Worm (Caenorhabditis elegans) whole organism, L4 larva: ENCODE results near the gene T25C12.3.

Experiments
- F10B5.3 ChIP-seq: sonication (generic microtip); optimal IDR thresholded peaks from 2 replicates; lab custom pipeline; 2016; ENCODE audit warnings: mild to moderate bottlenecking, missing genetic modification characterization, missing compliant biosample characterization
- F37D6.2 ChIP-seq: sonication (generic microtip); optimal IDR thresholded peaks from 2 replicates; lab custom pipeline; 2016; ENCODE audit warnings: mild to moderate bottlenecking, missing genetic modification characterization, missing compliant biosample characterization
- F44E2.7 ChIP-seq: fragments of 200-800 bp; sonication (Bioruptor generic); IDR thresholded peaks from 2 replicates; pipeline ENCODE4 v2.1.2; 2022; ENCODE audit warnings: missing genetic modification characterization, missing compliant biosample characterization
- Y5F2A.4 ChIP-seq: fragments of 200-800 bp; sonication (Bioruptor generic); optimal IDR thresholded peaks from 2 replicates; lab custom pipeline; 2018; ENCODE audit warnings: mild to moderate bottlenecking, missing genetic modification characterization, missing compliant biosample characterization
- aha-1 ChIP-seq: fragments of 150-350 bp; peaks from one replicate; lab custom pipeline; 2014; ENCODE audit warnings: missing biosample characterization, missing genetic modification characterization
- ama-1 ChIP-seq: fragments of 150-350 bp; optimal IDR thresholded peaks from 2 replicates; lab custom pipeline; 2014; ENCODE audit warnings: inconsistent platforms, mixed read lengths
- arid-1 ChIP-seq: fragments of 200-800 bp; sonication (Bioruptor generic); conservative IDR thresholded peaks from 2 replicates; pipeline ENCODE4 v1.3.6; 2022; ENCODE audit warnings: missing genetic modification reagents, missing genetic modification characterization, missing compliant biosample characterization
- ceh-20 ChIP-seq: fragments of 200-800 bp; sonication (Bioruptor generic); IDR thresholded peaks from 2 replicates; pipeline ENCODE4 v1.3.6; 2022; ENCODE audit warnings: missing genetic modification reagents, missing genetic modification characterization, missing compliant biosample characterization
- ceh-28 ChIP-seq: fragments of 150-350 bp; optimal IDR thresholded peaks from 2 replicates; lab custom pipeline; 2014; ENCODE audit warnings: missing biosample characterization, missing genetic modification reagents, missing genetic modification characterization
- ctbp-1 ChIP-seq: fragments of 200-800 bp; sonication (Bioruptor generic); IDR thresholded peaks from 2 replicates; pipeline ENCODE4 v1.3.6; 2022; ENCODE audit warnings: missing genetic modification reagents, missing genetic modification characterization, missing compliant biosample characterization
- dmd-9 ChIP-seq: fragments of 200-800 bp; sonication (Bioruptor generic); IDR thresholded peaks from 2 replicates; pipeline ENCODE4 v1.3.6; 2022; ENCODE audit warnings: missing genetic modification reagents, missing genetic modification characterization, missing compliant biosample characterization
- dpl-1 ChIP-seq: fragments of 150-350 bp; optimal IDR thresholded peaks from 2 replicates; lab custom pipeline; 2014; ENCODE audit warnings: missing biosample characterization, missing genetic modification reagents, missing genetic modification characterization
- dve-1 ChIP-seq: sonication (generic microtip); optimal IDR thresholded peaks from 2 replicates; lab custom pipeline; 2017; ENCODE audit warnings: antibody characterized with exemption, mild to moderate bottlenecking, missing genetic modification characterization, missing compliant biosample characterization; ENCODE audit not compliant: insufficient read depth
- egl-27 ChIP-seq: sonication (generic microtip); optimal IDR thresholded peaks from 3 replicates; lab custom pipeline; 2017; ENCODE audit warnings: missing biosample characterization, missing genetic modification reagents, missing genetic modification characterization
- hlh-11 ChIP-seq: fragments of 200-800 bp; sonication (Bioruptor generic); optimal IDR thresholded peaks from 2 replicates; lab custom pipeline; 2018; ENCODE audit warnings: mild to moderate bottlenecking, missing genetic modification characterization, missing compliant biosample characterization
- lin-38 ChIP-seq: fragments of 200-800 bp; sonication (Bioruptor generic); IDR thresholded peaks from 2 replicates; pipeline ENCODE4 v1.3.6; 2022; ENCODE audit warnings: missing genetic modification reagents, missing genetic modification characterization, missing compliant biosample characterization
- lsy-2 ChIP-seq, 2 experiments: fragments of 150-350 bp in 1 of 2; sonication (generic microtip) in 1 of 2; optimal IDR thresholded peaks; 2 replicates each; lab custom pipeline; 2014 to 2017; ENCODE audit warnings: missing biosample characterization in 2 of 2, missing genetic modification characterization in 2 of 2
- madf-5 ChIP-seq, 2 experiments: fragments of 200-800 bp; sonication (Bioruptor generic); IDR thresholded peaks; 2 replicates each; pipeline ENCODE4 v1.3.6; 2022; ENCODE audit warnings: missing compliant biosample characterization in 2 of 2, missing genetic modification characterization in 2 of 2
- madf-9 ChIP-seq: fragments of 200-800 bp; sonication (Bioruptor generic); conservative IDR thresholded peaks from 2 replicates; pipeline ENCODE4 v1.3.6; 2022; ENCODE audit warnings: missing genetic modification reagents, missing genetic modification characterization, missing compliant biosample characterization
- mdl-1 ChIP-seq, 2 experiments: fragments of 150-350 bp in 1 of 2; sonication (generic microtip) in 1 of 2; optimal IDR thresholded peaks; 2 replicates each; lab custom pipeline; 2014 to 2017; ENCODE audit warnings: missing biosample characterization in 2 of 2, missing genetic modification characterization in 2 of 2
- mep-1 ChIP-seq: fragments of 150-350 bp; sonication (generic microtip); optimal IDR thresholded peaks from 3 replicates; lab custom pipeline; 2014; ENCODE audit warnings: missing biosample characterization, missing genetic modification characterization
- mes-2 ChIP-seq: sonication (generic microtip); optimal IDR thresholded peaks from 2 replicates; lab custom pipeline; 2016; ENCODE audit warnings: missing genotype, mild to moderate bottlenecking, missing genetic modification characterization, missing compliant biosample characterization; ENCODE audit not compliant: poor library complexity, severe bottlenecking
- nhr-102 ChIP-seq: sonication (generic microtip); optimal IDR thresholded peaks from 2 replicates; lab custom pipeline; 2016; ENCODE audit warnings: mild to moderate bottlenecking, missing genetic modification characterization, moderate library complexity, missing compliant biosample characterization
- nhr-25 ChIP-seq: sonication (generic microtip); optimal IDR thresholded peaks from 2 replicates; lab custom pipeline; 2017; ENCODE audit warnings: missing genetic modification characterization, mild to moderate bottlenecking, missing compliant biosample characterization, antibody characterized with exemption, moderate library complexity, borderline replicate concordance; ENCODE audit not compliant: insufficient read depth
- nhr-28 ChIP-seq: fragments of 150-350 bp; optimal IDR thresholded peaks from 2 replicates; lab custom pipeline; 2014; ENCODE audit warnings: missing biosample characterization, missing genetic modification characterization
- nhr-41 ChIP-seq: fragments of 200-800 bp; sonication (Bioruptor generic); IDR thresholded peaks from 2 replicates; pipeline ENCODE4 v1.3.6; 2022; ENCODE audit warnings: missing genetic modification reagents, missing genetic modification characterization, missing compliant biosample characterization
- nhr-42 ChIP-seq: fragments of 200-800 bp; sonication (Bioruptor generic); IDR thresholded peaks from 2 replicates; pipeline ENCODE4 v1.3.6; 2022; ENCODE audit warnings: missing genetic modification characterization, missing compliant biosample characterization
- nhr-48 ChIP-seq: sonication (generic microtip); optimal IDR thresholded peaks from 2 replicates; lab custom pipeline; 2016; ENCODE audit warnings: mild to moderate bottlenecking, missing genetic modification characterization, missing compliant biosample characterization
- nhr-6 ChIP-seq: fragments of 150-350 bp; optimal IDR thresholded peaks from 2 replicates; lab custom pipeline; 2014; ENCODE audit warnings: missing biosample characterization, missing genetic modification characterization
- nhr-76 ChIP-seq: fragments of 150-350 bp; optimal IDR thresholded peaks from 2 replicates; lab custom pipeline; 2014; ENCODE audit warnings: missing biosample characterization, missing genetic modification characterization
- nhr-77 ChIP-seq: fragments of 150-350 bp; optimal IDR thresholded peaks from 2 replicates; lab custom pipeline; 2014; ENCODE audit warnings: missing biosample characterization, missing genetic modification characterization
- pqm-1 ChIP-seq: sonication (generic microtip); optimal IDR thresholded peaks from 2 replicates; lab custom pipeline; 2017; ENCODE audit warnings: missing biosample characterization, missing genetic modification characterization
- rbr-2 ChIP-seq: sonication (generic microtip); optimal IDR thresholded peaks from 2 replicates; lab custom pipeline; 2016; ENCODE audit warnings: missing genotype, missing genetic modification characterization, missing compliant biosample characterization
- snpc-4 ChIP-seq: fragments of 150-350 bp; optimal IDR thresholded peaks from 2 replicates; lab custom pipeline; 2014; ENCODE audit warnings: missing biosample characterization, missing genetic modification characterization
- spr-1 ChIP-seq: sonication (generic microtip); optimal IDR thresholded peaks from 2 replicates; lab custom pipeline; 2016; ENCODE audit warnings: mild to moderate bottlenecking, missing genetic modification characterization, missing compliant biosample characterization
- tag-97 ChIP-seq: fragments of 200-800 bp; sonication (Bioruptor generic); IDR thresholded peaks from 2 replicates; pipeline ENCODE4 v1.3.6; 2022; ENCODE audit warnings: missing genetic modification characterization, missing compliant biosample characterization
- unc-62 ChIP-seq, 3 experiments: fragments of 150-350 bp in 1 of 3; sonication (generic microtip); optimal IDR thresholded peaks in 2 of 3; peaks in 1 of 3; 1 replicate in 1 of 3; 2 replicates in 2 of 3; lab custom pipeline; 2014 to 2017; ENCODE audit warnings: missing biosample characterization in 3 of 3, missing genetic modification characterization in 3 of 3, missing genetic modification reagents in 3 of 3, missing genotype in 1 of 3
- ztf-7 ChIP-seq: fragments of 150-350 bp; optimal IDR thresholded peaks from 2 replicates; lab custom pipeline; 2014; ENCODE audit warnings: missing biosample characterization, missing genetic modification characterization

Gene T25C12.3

DNA sequence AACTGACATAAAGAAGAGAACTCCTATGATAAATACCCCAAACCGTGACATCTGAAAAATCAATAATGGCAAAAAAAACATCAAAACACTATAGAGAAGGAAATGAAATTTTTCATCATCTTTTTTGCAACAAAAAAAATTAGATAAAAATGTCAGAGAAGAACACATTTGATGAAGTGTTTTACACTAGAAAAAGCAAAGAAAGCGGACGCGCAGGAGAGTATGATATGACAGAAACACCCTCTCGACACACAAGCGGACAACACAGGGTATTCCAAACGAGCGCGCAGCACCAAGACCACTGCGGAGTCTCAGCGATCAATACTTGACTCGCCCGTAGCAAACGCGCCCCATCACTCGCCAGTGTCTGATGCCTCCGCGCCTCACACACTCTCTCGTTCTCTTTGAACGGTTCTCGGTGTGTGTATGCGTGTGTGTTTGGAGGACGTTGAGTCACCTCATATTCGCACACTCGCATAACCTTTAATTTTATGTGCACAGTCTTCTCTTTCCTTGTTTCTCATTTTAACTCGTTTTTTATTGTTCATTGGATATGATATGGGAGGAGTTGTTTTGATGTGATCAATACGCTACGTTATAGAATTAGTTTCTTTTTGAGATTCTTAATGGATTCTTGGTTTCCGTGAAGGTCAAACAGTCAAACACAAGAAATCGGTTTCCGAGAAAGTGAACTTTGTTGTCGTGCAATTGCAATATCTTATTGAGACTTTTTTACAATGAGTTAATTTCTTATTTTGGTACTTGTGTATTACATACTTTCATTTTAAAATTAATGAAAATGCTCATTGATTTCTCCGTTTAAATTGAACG, 46.9 kb upstream of the T25C12.3 start, which contains the start of gene selt-1.1 (continued):
- TF ChIP-seq ceh-28 (tag; lab: Kevin White, UChicago) (peak; percentile 5), hlh-11 (tag; lab: Kevin White, UChicago) (peak; percentile 86), egl-27 (tag; lab: Kevin White, UChicago) (no peak), nhr-28 (peak; percentile 86), rbr-2 (tag; lab: Kevin White, UChicago) (peak; percentile 67), dmd-9 (GFP tag; lab: Robert Waterston, UW) (0 out of 2 replicates have a peak, but pooled peaks have one; percentile 19), arid-1 (GFP tag; lab: Robert Waterston, UW) (no peak), nhr-6 (tag; lab: Kevin White, UChicago) (peak; percentile 97), dpl-1 (GFP tag; lab: Kevin White, UChicago) (peak; percentile 11), pqm-1 (tag; lab: Kevin White, UChicago) (peak; percentile 22), spr-1 (tag; lab: Kevin White, UChicago) (peak; percentile 14), F10B5.3 (peak; percentile 44), nhr-25 (peak; percentile 28), madf-5 (GFP tag; IDR thresholded peaks at IDR 0.05; lab: Robert Waterston, UW) (0 out of 4 replicates have a peak, but pooled peaks of 1 of the 2 experiments have one; percentile 4), nhr-42 (GFP tag; lab: Robert Waterston, UW) (0 out of 2 replicates have a peak, but pooled peaks have one; percentile 49), nhr-41 (GFP tag; lab: Robert Waterston, UW) (no peak), ceh-20 (GFP tag; lab: Robert Waterston, UW) (0 out of 2 replicates have a peak, but pooled peaks have one; percentile 32), mep-1 (tag; lab: Kevin White, UChicago) (peak; percentile 84), lsy-2 (tag; optimal IDR thresholded peaks at IDR 0.05; lab: Kevin White, UChicago) (peak in 1 of 2 experiments; percentile 33), unc-62 (GFP tag; optimal IDR thresholded peaks at IDR 0.05 in 1 of 2; lab: Kevin White, UChicago) (peak in 1 of 2 experiments; percentile 19), unc-62 (tag; optimal IDR thresholded peaks at IDR 0.05; lab: Kevin White, UChicago) (no peak), tag-97 (no peak), ztf-7 (tag; lab: Kevin White, UChicago) (peak; percentile 39), F37D6.2 (no peak), mdl-1 (tag; optimal IDR thresholded peaks at IDR 0.05; lab: Kevin White, UChicago) (peak in 1 of 2 experiments; percentile 73), madf-9 (0 out of 2 replicates have a peak, but pooled peaks have one; percentile 52), nhr-77 (tag; lab: Kevin White, UChicago) (peak; percentile 35), dve-1 (tag; lab: Kevin White, UChicago) (peak; percentile 83), mes-2 (peak; percentile 73), ama-1 (no peak), snpc-4 (tag; lab: Kevin White, UChicago) (no peak), nhr-102 (tag; lab: Kevin White, UChicago) (peak; percentile 31), nhr-48 (tag; lab: Kevin White, UChicago) (peak; percentile 43)

DNA sequence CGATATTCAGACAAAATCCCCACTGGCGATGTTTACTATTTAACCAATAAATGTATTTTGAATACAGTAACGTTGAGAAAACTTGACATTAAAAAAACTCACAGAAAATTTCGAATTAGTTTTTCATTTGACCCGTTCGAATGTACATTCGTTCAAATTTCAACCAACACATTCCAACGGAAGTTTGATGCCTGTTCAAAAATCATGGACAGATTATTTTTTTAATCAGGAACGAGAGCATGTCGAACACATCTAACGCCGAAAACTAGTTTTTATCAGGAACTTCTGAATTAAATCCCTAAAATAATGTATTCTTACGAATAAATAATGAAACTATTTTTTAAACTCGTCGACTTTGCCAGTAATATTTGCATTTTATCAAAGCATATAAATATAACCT, 41.9 kb upstream of the T25C12.3 start:
- TF ChIP-seq dve-1 (tag; lab: Kevin White, UChicago) (no peak), ctbp-1 (no peak), aha-1 (peak; percentile 90), Y5F2A.4 (GFP tag; lab: Kevin White, UChicago) (no peak), egl-27 (tag; lab: Kevin White, UChicago) (no peak), F44E2.7 (no peak), lin-38 (no peak), nhr-76 (no peak)
